Fruit fly (Drosophila melanogaster): ENCODE data around the gene Mcm2.
A peak's percentile ranks its signal among the peaks of the same experiment; 100 is the strongest.

Mcm2 gene

dm6 chr3R:8243720-8244119 lies 21.1 kb upstream of the Mcm2 start, which contains the start of the genes CG9636, CG18749 and CG33722 (continued):
- TF ChIP-seq Rfx (GFP tag; IDR thresholded peaks at IDR 0.05) (peak; percentile 71), CG2199 (GFP tag; IDR thresholded peaks at IDR 0.05) (0 out of 3 replicates have a peak, but pooled peaks have one; percentile 13), Nf-YB (GFP tag; optimal IDR thresholded peaks at IDR 0.05) (peak; percentile 41), nmo (GFP tag; optimal IDR thresholded peaks at IDR 0.05) (peak; percentile 81), CG4282 (GFP tag; optimal IDR thresholded peaks at IDR 0.05) (no peak), Ets97D (GFP tag; optimal IDR thresholded peaks at IDR 0.05) (peak; percentile 53), lab (GFP tag; optimal IDR thresholded peaks at IDR 0.05) (no peak), Myb (GFP tag; optimal IDR thresholded peaks at IDR 0.05) (no peak), ash1 (GFP tag; optimal IDR thresholded peaks at IDR 0.05) (no peak), pho (GFP tag; optimal IDR thresholded peaks at IDR 0.05) (peak; percentile 45), ranshi (GFP tag; IDR thresholded peaks at IDR 0.05) (0 out of 2 replicates have a peak, but pooled peaks have one; percentile 42), CG10274 (GFP tag; optimal IDR thresholded peaks at IDR 0.05) (no peak), CG5245 (GFP tag; optimal IDR thresholded peaks at IDR 0.05) (peak; percentile 45), CG2129 (GFP tag; IDR thresholded peaks at IDR 0.05; ENCODE audit: partially characterized antibody) (peak; percentile 95), ind (GFP tag; optimal IDR thresholded peaks at IDR 0.05) (peak; percentile 71), CG14050 (GFP tag; IDR thresholded peaks at IDR 0.05) (no peak; the same call in 2 of the 3 replicates), ap (GFP tag; IDR thresholded peaks at IDR 0.05) (no peak), CG3407 (GFP tag; optimal IDR thresholded peaks at IDR 0.05) (peak; percentile 60), CG15011 (GFP tag; optimal IDR thresholded peaks at IDR 0.05) (peak; percentile 2), CG17359 (tag; optimal IDR thresholded peaks at IDR 0.05) (peak; percentile 69), caup (GFP tag; optimal IDR thresholded peaks at IDR 0.05; ENCODE audit: severe bottlenecking) (peak; percentile 50), CG15479 (GFP tag; optimal IDR thresholded peaks at IDR 0.05) (no peak), CG8359 (GFP tag; optimal IDR thresholded peaks at IDR 0.05; ENCODE audit: borderline replicate concordance) (no peak), CG11696 (GFP tag; IDR thresholded peaks at IDR 0.05) (0 out of 2 replicates have a peak, but pooled peaks have one; percentile 23), CG2678 (tag; optimal IDR thresholded peaks at IDR 0.05) (no peak), Hr39 (optimal IDR thresholded peaks at IDR 0.05) (no peak), MTF-1 (GFP tag; optimal IDR thresholded peaks at IDR 0.05; ENCODE audit: borderline replicate concordance) (no peak), Dref (GFP tag; IDR thresholded peaks at IDR 0.05) (peak; percentile 78), pros (GFP tag; optimal IDR thresholded peaks at IDR 0.05) (peak; percentile 16), Ets65A (GFP tag) (peak; percentile 46), jigr1 (GFP tag; IDR thresholded peaks at IDR 0.05) (no peak), Lpt (GFP tag; optimal IDR thresholded peaks at IDR 0.05) (no peak), kay (GFP tag; optimal IDR thresholded peaks at IDR 0.05) (peak; percentile 43), NC2β (GFP tag; optimal IDR thresholded peaks at IDR 0.05) (no peak), disco-r (GFP tag; optimal IDR thresholded peaks at IDR 0.05) (no peak), PHDP (tag; optimal IDR thresholded peaks at IDR 0.05) (peak; percentile 75), Ravus (GFP tag; IDR thresholded peaks at IDR 0.05) (no peak), hkb (optimal IDR thresholded peaks at IDR 0.05) (no peak), hkb (GFP tag; IDR thresholded peaks at IDR 0.05) (peak; percentile 77), Gug (GFP tag; IDR thresholded peaks at IDR 0.05) (0 out of 4 replicates have a peak, but pooled peaks have one; percentile 31), tup (GFP tag; optimal IDR thresholded peaks at IDR 0.05) (peak; percentile 42), sens (GFP tag) (peak; percentile 88), chm (GFP tag; IDR thresholded peaks at IDR 0.05) (no peak; the same call in 1 of the 2 replicates), CG13287 (GFP tag; IDR thresholded peaks at IDR 0.05; ENCODE audit: partially characterized antibody) (peak; percentile 99), Adf1 (GFP tag; IDR thresholded peaks at IDR 0.05) (peak; percentile 30), Bteb2 (GFP tag; optimal IDR thresholded peaks at IDR 0.05) (peak; percentile 13), CG10209 (GFP tag; optimal IDR thresholded peaks at IDR 0.05) (peak; percentile 34), az2 (GFP tag; optimal IDR thresholded peaks at IDR 0.05) (peak; percentile 73), CG16815 (GFP tag; optimal IDR thresholded peaks at IDR 0.05) (no peak), CG2712 (tag; optimal IDR thresholded peaks at IDR 0.05) (peak; percentile 84), C15 (GFP tag; IDR thresholded peaks at IDR 0.05) (0 out of 3 replicates have a peak, but pooled peaks have one; percentile 38)

Measured in whole organism, embryonic.